Fruit fly (Drosophila melanogaster) whole organism: Measurements from ENCODE around the gene miple1.

ENCODE experiments used
- Dll ChIP-seq: fragments of >200 bp; optimal IDR thresholded peaks from 2 replicates; lab custom pipeline; 2017
- pan ChIP-seq: fragments of >200 bp; optimal IDR thresholded peaks from 2 replicates; lab custom pipeline; 2017
- usp ChIP-seq: fragments of >200 bp; optimal IDR thresholded peaks from 2 replicates; lab custom pipeline; 2017; ENCODE audit warnings: missing biosample characterization, missing genetic modification characterization, mixed read lengths

dm6 chr3L:273291-273690, 6.2 kb downstream of the miple1 start, which contains the start of gene CG32845:
- TF ChIP-seq pan (lab: Kevin White, UChicago) (no peak), usp (GFP tag; lab: Kevin White, UChicago) (no peak), Dll (lab: Kevin White, UChicago) (no peak)
